Worm (Caenorhabditis elegans): ENCODE measurements around the gene F52D2.7.

DNA sequence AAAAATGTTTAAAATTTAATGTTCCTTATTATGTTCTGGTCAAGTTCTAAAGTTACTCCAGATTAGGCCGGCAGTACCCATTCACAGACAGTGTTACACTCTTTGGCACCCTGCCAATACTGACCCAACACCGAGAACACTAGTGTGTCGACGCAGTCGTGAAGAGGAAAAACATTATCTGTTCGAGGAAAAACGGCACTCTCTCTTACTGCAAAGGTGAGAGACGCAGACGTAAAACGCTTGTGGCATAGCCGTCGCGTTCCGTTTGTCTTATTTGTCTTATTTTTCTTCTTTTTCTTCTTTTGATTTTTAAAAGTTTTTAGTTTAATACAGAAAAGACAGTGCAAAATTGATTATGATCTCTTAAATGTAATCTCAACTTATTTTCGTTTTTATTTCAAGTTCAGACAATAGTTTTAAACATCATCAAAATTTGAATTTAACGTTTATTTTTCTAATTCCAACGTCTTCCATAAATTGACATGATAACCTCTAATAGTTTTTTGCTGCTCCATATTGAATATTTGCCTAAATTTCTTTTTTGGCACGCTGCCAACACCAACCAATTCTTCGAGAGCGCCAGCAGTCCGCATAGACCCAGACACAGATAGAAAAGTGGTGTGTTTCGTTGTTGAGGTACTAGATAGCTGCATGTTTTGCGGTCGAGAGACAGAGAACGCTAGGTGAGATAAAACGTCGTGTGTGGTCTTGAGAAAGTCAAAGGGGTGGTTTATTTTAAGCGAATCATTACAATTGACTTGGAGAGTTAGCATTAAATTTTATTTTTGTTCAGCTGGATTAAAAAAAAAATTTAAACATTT lies 1.3 kb upstream of the F52D2.7 start:
- TF ChIP-seq nhr-11 (tag; optimal IDR thresholded peaks at IDR 0.05), result no peak
- no peak for TF ChIP-seq pha-4 (tag; optimal IDR thresholded peaks at IDR 0.05)
- TF ChIP-seq ama-1 (optimal IDR thresholded peaks at IDR 0.05), result no peak
- no peak for TF ChIP-seq fkh-10 (GFP tag; optimal IDR thresholded peaks at IDR 0.05)
- TF ChIP-seq ceh-30 (tag; optimal IDR thresholded peaks at IDR 0.05), result no peak
- TF ChIP-seq C38D4.7 (GFP tag; optimal IDR thresholded peaks at IDR 0.05), result no peak
- no peak for TF ChIP-seq hlh-30 (tag; optimal IDR thresholded peaks at IDR 0.05; ENCODE audit: insufficient read depth)
- TF ChIP-seq hlh-8 (tag; optimal IDR thresholded peaks at IDR 0.05), result no peak
- TF ChIP-seq che-1 (tag; optimal IDR thresholded peaks at IDR 0.05), result no peak

Data from whole organism, late embryonic.